Fruit fly (Drosophila melanogaster): ENCODE data around the gene CG34135.

CG34135 gene

dm6 chr3R:8725179-8725578 is 42.8 kb downstream of the CG34135 start, which contains the start of gene ouib:
Gene ouib, plus strand, starts transcription at chr3R:8725479.
- no peak for TF ChIP-seq HLH106 (tag; optimal IDR thresholded peaks at IDR 0.05)

- TF ChIP-seq pan (optimal IDR thresholded peaks at IDR 0.05) (no peak), HLH106 (tag; optimal IDR thresholded peaks at IDR 0.05) (no peak), Dfd (GFP tag; optimal IDR thresholded peaks at IDR 0.05) (no peak), dsf (GFP tag; optimal IDR thresholded peaks at IDR 0.05; ENCODE audit: borderline replicate concordance) (no peak), Vsx2 (GFP tag; optimal IDR thresholded peaks at IDR 0.05; ENCODE audit: partially characterized antibody) (no peak), Rel (GFP tag; optimal IDR thresholded peaks at IDR 0.05) (no peak), Rel (tag; optimal IDR thresholded peaks at IDR 0.05) (peak; percentile 77)
Observed at dm6 chr3R:8722962-8723548, 44.9 kb downstream of the CG34135 start, which contains the start of gene nom. Gene nom, plus strand, starts transcription at chr3R:8723174.

dm6 chr3R:8721071-8721470 is 46.9 kb downstream of the CG34135 start, which contains the start of gene CG8136:
Gene CG8136, plus strand, starts transcription at chr3R:8721371.
- TF ChIP-seq tai (GFP tag; optimal IDR thresholded peaks at IDR 0.05) (no peak), Vsx2 (GFP tag; optimal IDR thresholded peaks at IDR 0.05; ENCODE audit: partially characterized antibody) (no peak), jim (GFP tag; optimal IDR thresholded peaks at IDR 0.05) (no peak), CrebA (GFP tag; optimal IDR thresholded peaks at IDR 0.05; ENCODE audit: borderline replicate concordance) (no peak), OdsH (GFP tag; optimal IDR thresholded peaks at IDR 0.05) (no peak), dl (GFP tag; optimal IDR thresholded peaks at IDR 0.05; ENCODE audit: insufficient read depth in 1 of 2, partially characterized antibody in 2 of 2) (no peak), CG9705 (GFP tag; optimal IDR thresholded peaks at IDR 0.05) (no peak), pan (optimal IDR thresholded peaks at IDR 0.05) (no peak), Dfd (GFP tag; optimal IDR thresholded peaks at IDR 0.05) (no peak), rgr (GFP tag; optimal IDR thresholded peaks at IDR 0.05) (no peak), Myc (optimal IDR thresholded peaks at IDR 0.05) (no peak), dmrt93B (GFP tag; optimal IDR thresholded peaks at IDR 0.05) (no peak), Jra (GFP tag; optimal IDR thresholded peaks at IDR 0.05) (no peak), ey (GFP tag; optimal IDR thresholded peaks at IDR 0.05) (no peak), Hnf4 (GFP tag; optimal IDR thresholded peaks at IDR 0.05) (no peak), usp (GFP tag; optimal IDR thresholded peaks at IDR 0.05) (no peak), Hr83 (GFP tag; optimal IDR thresholded peaks at IDR 0.05; ENCODE audit: poor library complexity, severe bottlenecking) (no peak), Mio (GFP tag; optimal IDR thresholded peaks at IDR 0.05) (no peak)

- TF ChIP-seq tai (GFP tag; optimal IDR thresholded peaks at IDR 0.05) (no peak), sv (GFP tag; optimal IDR thresholded peaks at IDR 0.05) (no peak), ey (GFP tag; optimal IDR thresholded peaks at IDR 0.05) (no peak), Hnf4 (GFP tag; optimal IDR thresholded peaks at IDR 0.05) (no peak), Mio (GFP tag; optimal IDR thresholded peaks at IDR 0.05) (no peak)
Observed at dm6 chr3R:8718898-8719297, 49.1 kb downstream of the CG34135 start, which contains the start of gene CG11760. Gene CG11760, plus strand, starts transcription at chr3R:8719198.

- TF ChIP-seq rgr (GFP tag; optimal IDR thresholded peaks at IDR 0.05): no peak
- no peak for TF ChIP-seq Rel (GFP tag; optimal IDR thresholded peaks at IDR 0.05)
- peak; percentile 25 for TF ChIP-seq Rel (tag; optimal IDR thresholded peaks at IDR 0.05)
Observed at dm6 chr3R:8718356-8718755, 49.6 kb downstream of the CG34135 start, which contains the start of gene Cks85A. Gene Cks85A, minus strand, starts transcription at chr3R:8718456.

- TF ChIP-seq dl (GFP tag; optimal IDR thresholded peaks at IDR 0.05; ENCODE audit: insufficient read depth in 1 of 2, partially characterized antibody in 2 of 2) (no peak), sv (GFP tag; optimal IDR thresholded peaks at IDR 0.05) (no peak), HLH106 (tag; optimal IDR thresholded peaks at IDR 0.05) (no peak), psq (GFP tag; optimal IDR thresholded peaks at IDR 0.05) (no peak), ey (GFP tag; optimal IDR thresholded peaks at IDR 0.05) (peak; percentile 10), Vsx2 (GFP tag; optimal IDR thresholded peaks at IDR 0.05; ENCODE audit: partially characterized antibody) (no peak), woc (GFP tag; optimal IDR thresholded peaks at IDR 0.05) (no peak), Jra (GFP tag; optimal IDR thresholded peaks at IDR 0.05) (no peak), Myc (optimal IDR thresholded peaks at IDR 0.05) (no peak), OdsH (GFP tag; optimal IDR thresholded peaks at IDR 0.05) (peak; percentile 6), fru (GFP tag; optimal IDR thresholded peaks at IDR 0.05) (no peak)
Observed at dm6 chr3R:8716551-8716879, 51.5 kb downstream of the CG34135 start.
